Worm (Caenorhabditis elegans): Measurements from ENCODE around the gene C07H6.9.

C07H6.9 gene

ce11 chrIII:7499421-7499902, at the start of gene C07H6.9, which contains the start of gene sap-140:
TSS of gene C07H6.9 (minus strand) at chrIII:7499471.
TSS of gene sap-140 (plus strand) at chrIII:7499738.
- TF ChIP-seq ztf-23 (GFP tag; IDR thresholded peaks at IDR 0.05): no peak
- TF ChIP-seq cog-1 (tag; optimal IDR thresholded peaks at IDR 0.05): peak; percentile 17
- TF ChIP-seq med-1 (GFP tag; optimal IDR thresholded peaks at IDR 0.05; ENCODE audit: insufficient read depth): peak; percentile 13
- no peak for TF ChIP-seq ztf-29 (GFP tag; IDR thresholded peaks at IDR 0.05)
- no peak for TF ChIP-seq flt-1 (GFP tag; IDR thresholded peaks at IDR 0.05)
- no peak for TF ChIP-seq klf-2 (GFP tag; conservative IDR thresholded peaks at IDR 0.05)
- no peak for TF ChIP-seq tab-1 (GFP tag; IDR thresholded peaks at IDR 0.05)
- no peak for TF ChIP-seq T22C8.4 (GFP tag; IDR thresholded peaks at IDR 0.05)
- no peak for TF ChIP-seq ref-1 (GFP tag; conservative IDR thresholded peaks at IDR 0.05)

- TF ChIP-seq cog-1 (tag; optimal IDR thresholded peaks at IDR 0.05): no peak
- TF ChIP-seq klf-2 (GFP tag; conservative IDR thresholded peaks at IDR 0.05): no peak
- no peak for TF ChIP-seq T22C8.4 (GFP tag; IDR thresholded peaks at IDR 0.05)
- no peak for TF ChIP-seq tab-1 (GFP tag; IDR thresholded peaks at IDR 0.05)
- no peak for TF ChIP-seq ztf-23 (GFP tag; IDR thresholded peaks at IDR 0.05)
- no peak for TF ChIP-seq flt-1 (GFP tag; IDR thresholded peaks at IDR 0.05)
- no peak for TF ChIP-seq ztf-29 (GFP tag; IDR thresholded peaks at IDR 0.05)
- TF ChIP-seq med-1 (GFP tag; optimal IDR thresholded peaks at IDR 0.05; ENCODE audit: insufficient read depth): no peak
- no peak for TF ChIP-seq ref-1 (GFP tag; conservative IDR thresholded peaks at IDR 0.05)
Measured at ce11 chrIII:7548963-7549362, 49.7 kb upstream of the C07H6.9 start.

- TF ChIP-seq ztf-29 (GFP tag; IDR thresholded peaks at IDR 0.05) (no peak), ref-1 (GFP tag; conservative IDR thresholded peaks at IDR 0.05) (no peak), ztf-23 (GFP tag; IDR thresholded peaks at IDR 0.05) (no peak), flt-1 (GFP tag; IDR thresholded peaks at IDR 0.05) (no peak), T22C8.4 (GFP tag; IDR thresholded peaks at IDR 0.05) (no peak), med-1 (GFP tag; optimal IDR thresholded peaks at IDR 0.05; ENCODE audit: insufficient read depth) (no peak), tab-1 (GFP tag; IDR thresholded peaks at IDR 0.05) (no peak), klf-2 (GFP tag; conservative IDR thresholded peaks at IDR 0.05) (no peak), cog-1 (tag; optimal IDR thresholded peaks at IDR 0.05) (no peak)
Measured at ce11 chrIII:7545189-7545588, 45.9 kb upstream of the C07H6.9 start.

ce11 chrIII:7544211-7544610, 44.9 kb upstream of the C07H6.9 start:
- no peak for TF ChIP-seq klf-2 (GFP tag; conservative IDR thresholded peaks at IDR 0.05)
- TF ChIP-seq med-1 (GFP tag; optimal IDR thresholded peaks at IDR 0.05; ENCODE audit: insufficient read depth): no peak

ce11 chrIII:7542037-7542436, 42.8 kb upstream of the C07H6.9 start:
- TF ChIP-seq ztf-23 (GFP tag; IDR thresholded peaks at IDR 0.05): no peak
- no peak for TF ChIP-seq med-1 (GFP tag; optimal IDR thresholded peaks at IDR 0.05; ENCODE audit: insufficient read depth)
- TF ChIP-seq tab-1 (GFP tag; IDR thresholded peaks at IDR 0.05): no peak
- TF ChIP-seq ref-1 (GFP tag; conservative IDR thresholded peaks at IDR 0.05): no peak
- no peak for TF ChIP-seq flt-1 (GFP tag; IDR thresholded peaks at IDR 0.05)
- TF ChIP-seq cog-1 (tag; optimal IDR thresholded peaks at IDR 0.05): no peak
- TF ChIP-seq T22C8.4 (GFP tag; IDR thresholded peaks at IDR 0.05): no peak
- no peak for TF ChIP-seq ztf-29 (GFP tag; IDR thresholded peaks at IDR 0.05)
- TF ChIP-seq klf-2 (GFP tag; conservative IDR thresholded peaks at IDR 0.05): no peak

ce11 chrIII:7536559-7536958, 37.3 kb upstream of the C07H6.9 start, which contains the start of gene lin-39:
TSS of gene lin-39 (minus strand) at chrIII:7536632.
- TF ChIP-seq klf-2 (GFP tag; conservative IDR thresholded peaks at IDR 0.05) (no peak), tab-1 (GFP tag; IDR thresholded peaks at IDR 0.05) (no peak), ref-1 (GFP tag; conservative IDR thresholded peaks at IDR 0.05) (no peak), T22C8.4 (GFP tag; IDR thresholded peaks at IDR 0.05) (no peak), flt-1 (GFP tag; IDR thresholded peaks at IDR 0.05) (no peak), ztf-23 (GFP tag; IDR thresholded peaks at IDR 0.05) (no peak), ztf-29 (GFP tag; IDR thresholded peaks at IDR 0.05) (no peak), med-1 (GFP tag; optimal IDR thresholded peaks at IDR 0.05; ENCODE audit: insufficient read depth) (no peak), cog-1 (tag; optimal IDR thresholded peaks at IDR 0.05) (no peak)

- no peak for TF ChIP-seq T22C8.4 (GFP tag; IDR thresholded peaks at IDR 0.05)
- no peak for TF ChIP-seq med-1 (GFP tag; optimal IDR thresholded peaks at IDR 0.05; ENCODE audit: insufficient read depth)
- no peak for TF ChIP-seq tab-1 (GFP tag; IDR thresholded peaks at IDR 0.05)
- TF ChIP-seq ref-1 (GFP tag; conservative IDR thresholded peaks at IDR 0.05): no peak
Measured at ce11 chrIII:7535347-7535746, 36.1 kb upstream of the C07H6.9 start.

- no peak for TF ChIP-seq cog-1 (tag; optimal IDR thresholded peaks at IDR 0.05)
- no peak for TF ChIP-seq T22C8.4 (GFP tag; IDR thresholded peaks at IDR 0.05)
- TF ChIP-seq ztf-29 (GFP tag; IDR thresholded peaks at IDR 0.05): no peak
- no peak for TF ChIP-seq ztf-23 (GFP tag; IDR thresholded peaks at IDR 0.05)
- TF ChIP-seq ref-1 (GFP tag; conservative IDR thresholded peaks at IDR 0.05): no peak
- TF ChIP-seq tab-1 (GFP tag; IDR thresholded peaks at IDR 0.05): no peak
- TF ChIP-seq klf-2 (GFP tag; conservative IDR thresholded peaks at IDR 0.05): no peak
- TF ChIP-seq med-1 (GFP tag; optimal IDR thresholded peaks at IDR 0.05; ENCODE audit: insufficient read depth): no peak
- TF ChIP-seq flt-1 (GFP tag; IDR thresholded peaks at IDR 0.05): no peak
Measured at ce11 chrIII:7534648-7535047, 35.4 kb upstream of the C07H6.9 start.

- TF ChIP-seq ref-1 (GFP tag; conservative IDR thresholded peaks at IDR 0.05) (no peak), flt-1 (GFP tag; IDR thresholded peaks at IDR 0.05) (no peak), klf-2 (GFP tag; conservative IDR thresholded peaks at IDR 0.05) (no peak), tab-1 (GFP tag; IDR thresholded peaks at IDR 0.05) (no peak), ztf-23 (GFP tag; IDR thresholded peaks at IDR 0.05) (no peak), cog-1 (tag; optimal IDR thresholded peaks at IDR 0.05) (no peak), med-1 (GFP tag; optimal IDR thresholded peaks at IDR 0.05; ENCODE audit: insufficient read depth) (no peak), T22C8.4 (GFP tag; IDR thresholded peaks at IDR 0.05) (no peak)
Measured at ce11 chrIII:7533012-7533411, 33.7 kb upstream of the C07H6.9 start.

ce11 chrIII:7531385-7531784, 32.1 kb upstream of the C07H6.9 start:
- TF ChIP-seq med-1 (GFP tag; optimal IDR thresholded peaks at IDR 0.05; ENCODE audit: insufficient read depth): no peak
- no peak for TF ChIP-seq klf-2 (GFP tag; conservative IDR thresholded peaks at IDR 0.05)
- no peak for TF ChIP-seq ztf-23 (GFP tag; IDR thresholded peaks at IDR 0.05)
- TF ChIP-seq T22C8.4 (GFP tag; IDR thresholded peaks at IDR 0.05): no peak
- no peak for TF ChIP-seq ztf-29 (GFP tag; IDR thresholded peaks at IDR 0.05)
- no peak for TF ChIP-seq ref-1 (GFP tag; conservative IDR thresholded peaks at IDR 0.05)
- no peak for TF ChIP-seq flt-1 (GFP tag; IDR thresholded peaks at IDR 0.05)
- no peak for TF ChIP-seq cog-1 (tag; optimal IDR thresholded peaks at IDR 0.05)
- no peak for TF ChIP-seq tab-1 (GFP tag; IDR thresholded peaks at IDR 0.05)
